Worm (Caenorhabditis elegans) whole organism, mixed stage, embryonic: ENCODE results near the gene C09E7.7.

Experiments
- blmp-1 ChIP-seq: fragments of 150-350 bp; optimal IDR thresholded peaks from 2 replicates; lab custom pipeline; 2014; ENCODE audit warnings: missing biosample characterization, missing genetic modification characterization
- ceh-39 ChIP-seq: fragments of 150-350 bp; optimal IDR thresholded peaks from 2 replicates; lab custom pipeline; 2014; ENCODE audit warnings: missing biosample characterization, missing genetic modification characterization
- drap-1 ChIP-seq: fragments of 200-800 bp; sonication (Bioruptor generic); optimal IDR thresholded peaks from 3 replicates; lab custom pipeline; 2018; ENCODE audit warnings: mild to moderate bottlenecking, missing genetic modification characterization, missing compliant biosample characterization
- elt-3 ChIP-seq: fragments of 150-350 bp; optimal IDR thresholded peaks from 2 replicates; lab custom pipeline; 2014; ENCODE audit warnings: missing biosample characterization, missing genetic modification characterization
- lin-13 ChIP-seq: fragments of 150-350 bp; optimal IDR thresholded peaks from 2 replicates; lab custom pipeline; 2014; ENCODE audit warnings: missing biosample characterization, missing genetic modification characterization
- mab-5 ChIP-seq: fragments of 150-350 bp; optimal IDR thresholded peaks from 2 replicates; lab custom pipeline; 2014; ENCODE audit warnings: missing biosample characterization, missing genetic modification characterization
- mep-1 ChIP-seq: fragments of 150-350 bp; optimal IDR thresholded peaks from 2 replicates; lab custom pipeline; 2017; ENCODE audit warnings: missing biosample characterization, missing genetic modification reagents, missing genetic modification characterization, inconsistent platforms
- mls-2 ChIP-seq: sonication (generic microtip); optimal IDR thresholded peaks from 2 replicates; lab custom pipeline; 2016; ENCODE audit warnings: mild to moderate bottlenecking, missing genetic modification characterization, moderate library complexity, missing compliant biosample characterization
- nhr-2 ChIP-seq: fragments of 150-350 bp; optimal IDR thresholded peaks from 2 replicates; lab custom pipeline; 2014; ENCODE audit warnings: missing biosample characterization, missing genetic modification characterization
- nhr-28 ChIP-seq: fragments of 150-350 bp; optimal IDR thresholded peaks from 2 replicates; lab custom pipeline; 2014; ENCODE audit warnings: missing biosample characterization, missing genetic modification characterization
- nhr-76 ChIP-seq: sonication (generic microtip); optimal IDR thresholded peaks from 2 replicates; lab custom pipeline; 2017; ENCODE audit warnings: missing biosample characterization, missing genetic modification characterization
- snpc-4 ChIP-seq: fragments of 150-350 bp; optimal IDR thresholded peaks from 2 replicates; lab custom pipeline; 2014; ENCODE audit warnings: missing biosample characterization, missing genetic modification characterization
- sptf-1 ChIP-seq: sonication (generic microtip); optimal IDR thresholded peaks from 2 replicates; lab custom pipeline; 2017; ENCODE audit warnings: mild to moderate bottlenecking, missing genetic modification characterization, moderate library complexity, missing compliant biosample characterization
- unc-120 ChIP-seq: sonication (generic microtip); optimal IDR thresholded peaks from 2 replicates; lab custom pipeline; 2017; ENCODE audit warnings: missing genetic modification characterization, missing compliant biosample characterization; ENCODE audit not compliant: poor library complexity, severe bottlenecking

The C09E7.7 gene

ce11 chrIII:6499102-6499501, 51.9 kb downstream of the C09E7.7 start:
- TF ChIP-seq mep-1 (tag; lab: Kevin White, UChicago) (no peak), unc-120 (tag; lab: Kevin White, UChicago) (no peak), lin-13 (tag; lab: Kevin White, UChicago) (no peak), nhr-76 (tag; lab: Kevin White, UChicago) (no peak), drap-1 (GFP tag; lab: Kevin White, UChicago) (no peak), nhr-2 (tag; lab: Kevin White, UChicago) (no peak), snpc-4 (tag; lab: Kevin White, UChicago) (no peak)
- TF ChIP-seq, all 35 proteins: peak for 0

- TF ChIP-seq sptf-1 (tag; lab: Kevin White, UChicago) (no peak), drap-1 (GFP tag; lab: Kevin White, UChicago) (no peak), blmp-1 (tag; lab: Kevin White, UChicago) (no peak), elt-3 (no peak), mls-2 (no peak), ceh-39 (tag; lab: Kevin White, UChicago) (no peak), nhr-28 (no peak), mab-5 (tag; lab: Kevin White, UChicago) (no peak)
- TF ChIP-seq, all 35 proteins: peak for 0
Observed at ce11 chrIII:6498176-6498575, 52.9 kb downstream of the C09E7.7 start, which contains the start of gene sdz-15. TSS of gene sdz-15 (plus strand) at chrIII:6498476.
